Worm (Caenorhabditis elegans): ENCODE measurements around the gene Y42H9AR.4.

DNA sequence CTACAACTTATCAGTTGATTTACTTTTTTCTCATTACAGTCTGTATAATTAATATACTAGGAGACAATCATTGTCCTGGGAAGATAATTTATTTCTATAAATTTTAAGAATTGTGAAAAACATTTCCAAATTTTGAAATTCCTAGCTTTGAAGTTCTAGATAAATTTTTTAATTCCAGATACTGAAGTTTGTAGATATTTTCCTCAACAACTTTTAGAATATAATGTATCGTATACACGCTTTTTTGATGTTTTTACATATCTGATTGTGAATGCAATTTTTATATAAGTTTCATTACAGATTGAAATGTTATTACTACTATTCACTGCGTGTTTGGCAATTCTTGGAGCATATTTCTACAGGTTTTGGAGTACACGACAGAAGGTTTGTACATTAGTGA is 40.1 kb upstream of the Y42H9AR.4 start, which contains the start of gene faah-2:
- no peak for TF ChIP-seq jun-1 (tag; optimal IDR thresholded peaks at IDR 0.05)
- no peak for TF ChIP-seq egl-27 (tag; optimal IDR thresholded peaks at IDR 0.05)
- no peak for TF ChIP-seq unc-39 (tag; optimal IDR thresholded peaks at IDR 0.05)
- TF ChIP-seq ztf-11 (tag; optimal IDR thresholded peaks at IDR 0.05) = no peak
- TF ChIP-seq R02D3.7 (tag; optimal IDR thresholded peaks at IDR 0.05) = no peak
- no peak for TF ChIP-seq unc-62 (GFP tag; optimal IDR thresholded peaks at IDR 0.05)
- no peak for TF ChIP-seq fkh-10 (GFP tag; optimal IDR thresholded peaks at IDR 0.05)

All from whole organism, L3 larva.